Worm (Caenorhabditis elegans) whole organism, L4 larva: ENCODE data around the gene thn-1.
A peak's percentile ranks its signal among the peaks of the same experiment; 100 is the strongest.

Experiments used
- R02D3.7 ChIP-seq: fragments of 150-350 bp; sonication (generic microtip); optimal IDR thresholded peaks from 3 replicates; lab custom pipeline; 2014; ENCODE audit warnings: missing biosample characterization, missing genetic modification characterization
- ama-1 ChIP-seq: fragments of 150-350 bp; optimal IDR thresholded peaks from 2 replicates; lab custom pipeline; 2014; ENCODE audit warnings: inconsistent platforms, mixed read lengths
- ceh-28 ChIP-seq: fragments of 150-350 bp; optimal IDR thresholded peaks from 2 replicates; lab custom pipeline; 2014; ENCODE audit warnings: missing biosample characterization, missing genetic modification reagents, missing genetic modification characterization
- egl-43 ChIP-seq: fragments of 200-800 bp; sonication (Bioruptor generic); IDR thresholded peaks from 2 replicates; pipeline ENCODE4 v1.3.6; 2022; ENCODE audit warnings: missing genetic modification reagents, missing genetic modification characterization, missing compliant biosample characterization
- lim-7 ChIP-seq: fragments of 200-800 bp; sonication (Bioruptor generic); IDR thresholded peaks from 2 replicates; pipeline ENCODE4 v1.3.6; 2022; ENCODE audit warnings: missing genetic modification characterization, missing compliant biosample characterization
- lin-38 ChIP-seq: fragments of 200-800 bp; sonication (Bioruptor generic); IDR thresholded peaks from 2 replicates; pipeline ENCODE4 v1.3.6; 2022; ENCODE audit warnings: missing genetic modification reagents, missing genetic modification characterization, missing compliant biosample characterization
- lin-39 ChIP-seq: fragments of 150-350 bp; optimal IDR thresholded peaks from 2 replicates; lab custom pipeline; 2014; ENCODE audit warnings: missing biosample characterization, missing genetic modification reagents, missing genetic modification characterization
- lir-3 ChIP-seq: sonication (generic microtip); optimal IDR thresholded peaks from 2 replicates; lab custom pipeline; 2016; ENCODE audit warnings: mild to moderate bottlenecking, missing genetic modification characterization, missing compliant biosample characterization
- nhr-11 ChIP-seq: fragments of 150-350 bp; optimal IDR thresholded peaks from 2 replicates; lab custom pipeline; 2014; ENCODE audit warnings: missing biosample characterization, missing genetic modification characterization
- nhr-6 ChIP-seq: fragments of 150-350 bp; optimal IDR thresholded peaks from 2 replicates; lab custom pipeline; 2014; ENCODE audit warnings: missing biosample characterization, missing genetic modification characterization
- pha-4 ChIP-seq, 2 experiments: fragments of 150-350 bp in 1 of 2; fragments of 200-800 bp in 1 of 2; sonication (Bioruptor generic) in 1 of 2; IDR thresholded peaks in 1 of 2; optimal IDR thresholded peaks in 1 of 2; 2 replicates each; pipeline versions ENCODE4 v1.3.6 to Lab custom; 2014 to 2022; ENCODE audit warnings: missing genetic modification characterization in 2 of 2, missing genetic modification reagents in 2 of 2, missing biosample characterization in 1 of 2, missing compliant biosample characterization in 1 of 2
- set-16 ChIP-seq: fragments of 200-800 bp; sonication (Bioruptor generic); IDR thresholded peaks from 2 replicates; pipeline ENCODE4 v1.3.6; 2022; ENCODE audit warnings: missing genetic modification reagents, missing genetic modification characterization, missing compliant biosample characterization
- skn-1 ChIP-seq: fragments of 150-350 bp; optimal IDR thresholded peaks from 2 replicates; lab custom pipeline; 2014; ENCODE audit warnings: missing biosample characterization, missing genetic modification characterization
- unc-130 ChIP-seq: sonication (generic microtip); optimal IDR thresholded peaks from 2 replicates; lab custom pipeline; 2016; ENCODE audit warnings: missing genetic modification reagents, missing genetic modification characterization, missing compliant biosample characterization

- no peak for TF ChIP-seq nhr-6 (tag; lab: Kevin White, UChicago)
- no peak for TF ChIP-seq unc-130 (GFP tag; lab: Kevin White, UChicago)
- TF ChIP-seq set-16 (GFP tag; lab: Robert Waterston, UW), result no peak
- no peak for TF ChIP-seq ama-1 (lab: Kevin White, UChicago)
- no peak for TF ChIP-seq lin-39 (tag; lab: Kevin White, UChicago)
- no peak for TF ChIP-seq lim-7 (GFP tag; lab: Robert Waterston, UW)
- TF ChIP-seq R02D3.7, result no peak
- peak; percentile 46; the same call in 1 of the 2 replicates for TF ChIP-seq lin-38 (GFP tag; lab: Robert Waterston, UW)
- TF ChIP-seq pha-4 (GFP tag; IDR thresholded peaks at IDR 0.05; lab: Robert Waterston, UW), result no peak
- no peak for TF ChIP-seq pha-4 (tag; optimal IDR thresholded peaks at IDR 0.05; lab: Kevin White, UChicago)
- TF ChIP-seq ceh-28 (tag; lab: Kevin White, UChicago), result no peak
- no peak for TF ChIP-seq skn-1
- no peak for TF ChIP-seq lir-3 (tag; lab: Kevin White, UChicago)
- no peak for TF ChIP-seq nhr-11
- no peak for TF ChIP-seq egl-43 (GFP tag; lab: Robert Waterston, UW)
Observed at ce11 chrIV:12389951-12390350, 10.1 kb downstream of the thn-1 start, which contains the start of gene spe-45.
